Fruit fly (Drosophila melanogaster) whole organism, embryonic: ENCODE measurements around the gene papi.

ENCODE experiments used
- Adf1 ChIP-seq: fragments of 200-800 bp; sonication (Bioruptor generic); IDR thresholded peaks from 2 replicates; pipeline ENCODE4 v1.3.6; 2022; ENCODE audit warnings: missing biosample characterization, missing genetic modification characterization
- Aef1 ChIP-seq: fragments of 200-800 bp; sonication (Bioruptor generic); IDR thresholded peaks from 3 replicates; pipeline ENCODE4 v1.3.6; 2022; ENCODE audit warnings: missing biosample characterization, missing genetic modification characterization
- Antp ChIP-seq: fragments of 200-800 bp; sonication (Bioruptor generic); optimal IDR thresholded peaks from 3 replicates; lab custom pipeline; 2016; ENCODE audit warnings: missing biosample characterization, missing genetic modification characterization
- Bgb ChIP-seq: fragments of 200-800 bp; sonication (Bioruptor generic); IDR thresholded peaks from 2 replicates; pipeline ENCODE4 v1.3.6; 2022; ENCODE audit warnings: missing biosample characterization, missing genetic modification characterization; ENCODE audit not compliant: partially characterized antibody
- BtbVII ChIP-seq: fragments of 200-800 bp; sonication (Bioruptor generic); optimal IDR thresholded peaks from 3 replicates; lab custom pipeline; 2017; ENCODE audit warnings: missing biosample characterization, mild to moderate bottlenecking, missing genetic modification characterization
- CG10366 ChIP-seq: fragments of 200-800 bp; sonication (Bioruptor generic); IDR thresholded peaks from 2 replicates; pipeline ENCODE4 v1.3.6; 2022; ENCODE audit warnings: missing biosample characterization, missing genetic modification characterization
- CG10543 ChIP-seq: fragments of 200-800 bp; sonication (Bioruptor generic); optimal IDR thresholded peaks from 3 replicates; lab custom pipeline; 2017; ENCODE audit warnings: missing biosample characterization, mild to moderate bottlenecking, missing genetic modification characterization, moderate library complexity
- CG11247 ChIP-seq: fragments of 200-800 bp; sonication (Bioruptor generic); IDR thresholded peaks from 2 replicates; pipeline ENCODE4 v1.3.6; 2022; ENCODE audit warnings: missing biosample characterization, missing genetic modification characterization
- CG12219 ChIP-seq: fragments of 200-800 bp; sonication (Bioruptor generic); optimal IDR thresholded peaks from 3 replicates; lab custom pipeline; 2018; ENCODE audit warnings: missing biosample characterization, mild to moderate bottlenecking, missing genetic modification characterization
- CG12236 ChIP-seq: fragments of 200-800 bp; sonication (Bioruptor generic); optimal IDR thresholded peaks from 2 replicates; lab custom pipeline; 2016; ENCODE audit warnings: missing biosample characterization, missing genetic modification characterization
- CG13624 ChIP-seq: fragments of 200-800 bp; sonication (Bioruptor generic); optimal IDR thresholded peaks from 2 replicates; lab custom pipeline; 2016; ENCODE audit warnings: missing biosample characterization, missing genetic modification characterization
- CG14860 ChIP-seq: fragments of 200-800 bp; sonication (Bioruptor generic); IDR thresholded peaks from 3 replicates; pipeline ENCODE4 v1.3.6; 2022; ENCODE audit warnings: missing biosample characterization, missing genetic modification characterization; ENCODE audit not compliant: partially characterized antibody
- CG15696 ChIP-seq: fragments of 200-800 bp; sonication (Bioruptor generic); optimal IDR thresholded peaks from 2 replicates; lab custom pipeline; 2019; ENCODE audit warnings: missing biosample characterization, mild to moderate bottlenecking, missing genetic modification characterization, moderate library complexity
- CG16815 ChIP-seq: fragments of 200-800 bp; sonication (Bioruptor generic); optimal IDR thresholded peaks from 3 replicates; lab custom pipeline; 2017; ENCODE audit warnings: missing biosample characterization, mild to moderate bottlenecking, missing genetic modification characterization
- CG18262 ChIP-seq: fragments of 200-800 bp; optimal IDR thresholded peaks from 3 replicates; lab custom pipeline; 2019; ENCODE audit warnings: missing biosample characterization, mild to moderate bottlenecking, missing genetic modification characterization, moderate library complexity
- CG2202 ChIP-seq: fragments of 200-800 bp; sonication (Bioruptor generic); optimal IDR thresholded peaks from 2 replicates; lab custom pipeline; 2018; ENCODE audit warnings: missing biosample characterization, mild to moderate bottlenecking, missing genetic modification characterization
- CG2712 ChIP-seq: fragments of 200-800 bp; optimal IDR thresholded peaks from 3 replicates; lab custom pipeline; 2019; ENCODE audit warnings: missing biosample characterization, mild to moderate bottlenecking, missing genetic modification characterization, moderate library complexity
- CG30020 ChIP-seq: fragments of 200-800 bp; optimal IDR thresholded peaks from 2 replicates; lab custom pipeline; 2019; ENCODE audit warnings: missing biosample characterization, mild to moderate bottlenecking, missing genetic modification characterization, moderate library complexity
- CG31388 ChIP-seq: fragments of 200-800 bp; sonication (Bioruptor generic); optimal IDR thresholded peaks from 2 replicates; lab custom pipeline; 2016; ENCODE audit warnings: missing biosample characterization, missing genetic modification characterization
- CG4282 ChIP-seq: fragments of 200-800 bp; sonication (Bioruptor generic); optimal IDR thresholded peaks from 2 replicates; lab custom pipeline; 2016; ENCODE audit warnings: missing biosample characterization, missing genetic modification characterization
- CG4820 ChIP-seq: fragments of 200-800 bp; sonication (Bioruptor generic); optimal IDR thresholded peaks from 3 replicates; lab custom pipeline; 2016; ENCODE audit warnings: missing biosample characterization, missing genetic modification characterization
- CG7839 ChIP-seq: fragments of 200-800 bp; sonication (Bioruptor generic); optimal IDR thresholded peaks from 3 replicates; lab custom pipeline; 2018; ENCODE audit warnings: missing biosample characterization, mild to moderate bottlenecking, missing genetic modification characterization, moderate library complexity
- CG8765 ChIP-seq: fragments of 200-800 bp; sonication (Bioruptor generic); IDR thresholded peaks from 2 replicates; pipeline ENCODE4 v1.3.6; 2022; ENCODE audit warnings: missing biosample characterization, missing genetic modification characterization
- CG8944 ChIP-seq: fragments of 200-800 bp; sonication (Bioruptor generic); optimal IDR thresholded peaks from 3 replicates; lab custom pipeline; 2016; ENCODE audit warnings: missing biosample characterization, missing genetic modification characterization
- CG9437 ChIP-seq: fragments of 200-800 bp; sonication (Bioruptor generic); optimal IDR thresholded peaks from 2 replicates; lab custom pipeline; 2018; ENCODE audit warnings: missing biosample characterization, mild to moderate bottlenecking, missing genetic modification characterization
- Camta ChIP-seq: fragments of 200-800 bp; sonication (Bioruptor generic); optimal IDR thresholded peaks from 2 replicates; lab custom pipeline; 2016; ENCODE audit warnings: missing biosample characterization, missing genetic modification characterization
- D ChIP-seq, 2 experiments: fragments of 200-800 bp in 1 of 2; fragments of >200 bp in 1 of 2; sonication (Bioruptor generic) in 1 of 2; optimal IDR thresholded peaks; 2 replicates in 1 of 2; 3 replicates in 1 of 2; lab custom pipeline; 2017; ENCODE audit warnings: mild to moderate bottlenecking in 1 of 2, missing biosample characterization in 1 of 2, missing genetic modification characterization in 1 of 2, missing genetic modification reagents in 1 of 2
- Deaf1 ChIP-seq: fragments of 200-800 bp; optimal IDR thresholded peaks from 3 replicates; lab custom pipeline; 2019; ENCODE audit warnings: missing biosample characterization, mild to moderate bottlenecking, missing genetic modification characterization, moderate library complexity
- Dek ChIP-seq: fragments of 200-800 bp; sonication (Bioruptor generic); optimal IDR thresholded peaks from 3 replicates; lab custom pipeline; 2019; ENCODE audit warnings: missing biosample characterization, mild to moderate bottlenecking, missing genetic modification characterization, moderate library complexity
- Dp ChIP-seq: fragments of 200-800 bp; sonication (Bioruptor generic); optimal IDR thresholded peaks from 2 replicates; lab custom pipeline; 2018; ENCODE audit warnings: missing biosample characterization, mild to moderate bottlenecking, missing genetic modification characterization, moderate library complexity
- HLH3B ChIP-seq: fragments of 200-800 bp; sonication (Bioruptor generic); IDR thresholded peaks from 2 replicates; pipeline ENCODE4 v1.3.6; 2022; ENCODE audit warnings: missing biosample characterization, missing genetic modification characterization
- Hey ChIP-seq: fragments of 200-800 bp; sonication (Bioruptor generic); optimal IDR thresholded peaks from 3 replicates; lab custom pipeline; 2018; ENCODE audit warnings: missing biosample characterization, mild to moderate bottlenecking, missing genetic modification characterization
- Hr39 ChIP-seq: fragments of >200 bp; optimal IDR thresholded peaks from 2 replicates; lab custom pipeline; 2017
- Tbp ChIP-seq: fragments of >200 bp; optimal IDR thresholded peaks from 2 replicates; lab custom pipeline; 2018; ENCODE audit warnings: missing biosample characterization, missing genetic modification characterization
- Xrp1 ChIP-seq: fragments of 200-800 bp; sonication (Bioruptor generic); IDR thresholded peaks from 2 replicates; pipeline ENCODE4 v1.3.6; 2022; ENCODE audit warnings: missing biosample characterization, missing genetic modification characterization
- al ChIP-seq: fragments of 200-800 bp; sonication (Bioruptor generic); IDR thresholded peaks from 2 replicates; pipeline ENCODE4 v1.3.6; 2022; ENCODE audit warnings: missing biosample characterization, missing genetic modification characterization
- ash1 ChIP-seq: fragments of 200-800 bp; sonication (Bioruptor generic); optimal IDR thresholded peaks from 2 replicates; lab custom pipeline; 2018; ENCODE audit warnings: missing biosample characterization, mild to moderate bottlenecking, missing genetic modification characterization
- da ChIP-seq: fragments of 200-800 bp; sonication (Bioruptor generic); optimal IDR thresholded peaks from 2 replicates; lab custom pipeline; 2016; ENCODE audit warnings: missing biosample characterization, missing genetic modification characterization
- dpn ChIP-seq, 2 experiments: fragments of 200-800 bp; sonication (Bioruptor generic); optimal IDR thresholded peaks; 3 replicates each; lab custom pipeline; 2016; ENCODE audit warnings: missing biosample characterization in 2 of 2, missing genetic modification characterization in 2 of 2
- ewg ChIP-seq: fragments of 200-800 bp; sonication (Bioruptor generic); optimal IDR thresholded peaks from 3 replicates; lab custom pipeline; 2017; ENCODE audit warnings: mild to moderate bottlenecking, missing biosample characterization, missing genetic modification reagents, missing genetic modification characterization
- fu2 ChIP-seq: fragments of 200-800 bp; sonication (Bioruptor generic); optimal IDR thresholded peaks from 2 replicates; lab custom pipeline; 2016; ENCODE audit warnings: missing biosample characterization, missing genetic modification characterization
- gsb-n ChIP-seq: fragments of 200-800 bp; sonication (Bioruptor generic); optimal IDR thresholded peaks from 3 replicates; lab custom pipeline; 2018; ENCODE audit warnings: missing biosample characterization, mild to moderate bottlenecking, missing genetic modification characterization
- her ChIP-seq: fragments of 200-800 bp; sonication (Bioruptor generic); optimal IDR thresholded peaks from 2 replicates; lab custom pipeline; 2016; ENCODE audit warnings: missing biosample characterization, missing genetic modification characterization
- knrl ChIP-seq: fragments of 200-800 bp; sonication (Bioruptor generic); IDR thresholded peaks from 3 replicates; pipeline ENCODE4 v1.3.6; 2022; ENCODE audit warnings: missing biosample characterization, missing genetic modification characterization; ENCODE audit not compliant: partially characterized antibody
- mld ChIP-seq: fragments of 200-800 bp; sonication (Bioruptor generic); IDR thresholded peaks from 3 replicates; pipeline ENCODE4 v1.3.6; 2022; ENCODE audit warnings: missing biosample characterization, missing genetic modification characterization; ENCODE audit not compliant: partially characterized antibody
- oc ChIP-seq: fragments of 200-800 bp; sonication (Bioruptor generic); optimal IDR thresholded peaks from 2 replicates; lab custom pipeline; 2018; ENCODE audit warnings: missing biosample characterization, mild to moderate bottlenecking, missing genetic modification characterization, moderate library complexity
- seq ChIP-seq: fragments of 200-800 bp; sonication (Bioruptor generic); IDR thresholded peaks from 2 replicates; pipeline ENCODE4 v1.3.6; 2022; ENCODE audit warnings: missing biosample characterization, missing genetic modification characterization
- sug ChIP-seq: fragments of 200-800 bp; optimal IDR thresholded peaks from 2 replicates; lab custom pipeline; 2019; ENCODE audit warnings: missing biosample characterization, mild to moderate bottlenecking, missing genetic modification characterization, moderate library complexity
- tin ChIP-seq: fragments of 200-800 bp; sonication (Bioruptor generic); optimal IDR thresholded peaks from 3 replicates; lab custom pipeline; 2016; ENCODE audit warnings: missing biosample characterization, missing genetic modification characterization
- tna ChIP-seq: fragments of 200-800 bp; sonication (Bioruptor generic); IDR thresholded peaks from 2 replicates; pipeline ENCODE4 v1.3.6; 2022; ENCODE audit warnings: missing biosample characterization, missing genetic modification characterization; ENCODE audit not compliant: partially characterized antibody
- tx ChIP-seq: fragments of 200-800 bp; sonication (Bioruptor generic); optimal IDR thresholded peaks from 2 replicates; lab custom pipeline; 2016; ENCODE audit warnings: missing biosample characterization, missing genetic modification characterization

Gene papi

DNA sequence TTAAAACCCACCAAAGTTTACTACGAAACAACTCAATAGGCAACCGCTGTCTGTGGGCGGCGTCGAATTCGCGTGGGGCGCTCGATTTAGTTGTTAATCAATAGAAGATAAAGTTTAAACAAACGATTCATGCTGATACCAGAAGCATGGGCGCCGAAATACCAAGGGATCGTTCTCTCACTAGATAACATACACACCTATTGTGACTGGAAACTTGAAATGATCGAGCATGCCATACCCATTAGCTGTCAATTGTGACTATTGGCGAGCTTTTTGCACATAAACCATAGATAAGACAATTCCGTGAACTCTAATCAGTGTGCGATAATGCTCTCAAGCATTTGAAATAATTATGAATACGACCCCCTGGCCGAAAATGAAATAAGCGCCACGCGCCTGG lies 41.2 kb upstream of the papi start (continued):
- peak; percentile 45 for TF ChIP-seq Camta (GFP tag; lab: Kevin White, UChicago)
- TF ChIP-seq Bgb (GFP tag; lab: Robert Waterston, UW): no peak
- peak; percentile 65 for TF ChIP-seq CG8944 (GFP tag; lab: Kevin White, UChicago)
- TF ChIP-seq CG14860 (GFP tag; lab: Robert Waterston, UW): no peak
- TF ChIP-seq sug (tag; lab: Kevin White, UChicago): peak; percentile 99
- no peak for TF ChIP-seq mld (GFP tag; lab: Robert Waterston, UW)
- TF ChIP-seq BtbVII (GFP tag; lab: Kevin White, UChicago): peak; percentile 63
- 0 out of 2 replicates have a peak, but pooled peaks have one; percentile 6 for TF ChIP-seq CG8765 (GFP tag; lab: Robert Waterston, UW)
- TF ChIP-seq Hr39: no peak
- peak; percentile 81 for TF ChIP-seq HLH3B (GFP tag; lab: Robert Waterston, UW)
- peak; percentile 88 for TF ChIP-seq al (GFP tag; lab: Robert Waterston, UW)
- peak; percentile 44 for TF ChIP-seq CG11247 (GFP tag; lab: Robert Waterston, UW)
- no peak for TF ChIP-seq Dp
- TF ChIP-seq CG15696 (tag; lab: Kevin White, UChicago): peak; percentile 14
- peak; percentile 90 for TF ChIP-seq Antp (GFP tag; lab: Kevin White, UChicago)
- TF ChIP-seq Dek (tag; lab: Kevin White, UChicago): peak; percentile 63
- peak; percentile 55 for TF ChIP-seq oc (tag; lab: Kevin White, UChicago)
- TF ChIP-seq CG2202 (tag; lab: Kevin White, UChicago): no peak
- TF ChIP-seq CG18262: peak; percentile 46
- peak; percentile 12; the same call in 1 of the 2 replicates for TF ChIP-seq Adf1 (GFP tag; lab: Robert Waterston, UW)
- no peak for TF ChIP-seq tna (GFP tag; lab: Robert Waterston, UW)
- TF ChIP-seq tin (GFP tag; lab: Kevin White, UChicago): peak; percentile 28
- peak; percentile 63 for TF ChIP-seq Aef1 (GFP tag; lab: Robert Waterston, UW)
- peak; percentile 79 for TF ChIP-seq tx (GFP tag; lab: Kevin White, UChicago)
- TF ChIP-seq da (GFP tag; lab: Kevin White, UChicago): no peak
- TF ChIP-seq CG10543: peak; percentile 29
- no peak for TF ChIP-seq Tbp
- peak; percentile 78 to 85 for TF ChIP-seq dpn (GFP tag; optimal IDR thresholded peaks at IDR 0.05; lab: Kevin White, UChicago)
- no peak for TF ChIP-seq CG30020 (tag; lab: Kevin White, UChicago)
- peak; percentile 78 for TF ChIP-seq CG7839
- TF ChIP-seq CG16815 (GFP tag; lab: Kevin White, UChicago): peak; percentile 34
- peak; percentile 79 for TF ChIP-seq fu2 (GFP tag; lab: Kevin White, UChicago)
- peak; percentile 50; the same call in 1 of the 2 replicates for TF ChIP-seq seq (GFP tag; lab: Robert Waterston, UW)
- peak; percentile 16 for TF ChIP-seq Deaf1 (tag; lab: Kevin White, UChicago)
- TF ChIP-seq CG9437 (GFP tag; lab: Kevin White, UChicago): peak; percentile 33
- TF ChIP-seq ewg: peak; percentile 57
- TF ChIP-seq CG12219 (GFP tag; lab: Kevin White, UChicago): peak; percentile 71
- peak; percentile 2 for TF ChIP-seq CG31388 (GFP tag; lab: Kevin White, UChicago)
- peak; percentile 85 for TF ChIP-seq Hey (tag; lab: Kevin White, UChicago)
- peak; percentile 57 for TF ChIP-seq CG4282 (GFP tag; lab: Kevin White, UChicago)
- peak; percentile 56 for TF ChIP-seq Xrp1 (GFP tag; lab: Robert Waterston, UW)
- peak; percentile 56 for TF ChIP-seq CG13624
- no peak for TF ChIP-seq D (optimal IDR thresholded peaks at IDR 0.05; lab: Kevin White, UChicago)
- TF ChIP-seq D (GFP tag; optimal IDR thresholded peaks at IDR 0.05; lab: Kevin White, UChicago): no peak
- peak; percentile 80 for TF ChIP-seq her (GFP tag; lab: Kevin White, UChicago)
- TF ChIP-seq ash1: peak; percentile 30
- TF ChIP-seq CG12236 (GFP tag; lab: Kevin White, UChicago): peak; percentile 8
- TF ChIP-seq gsb-n (tag; lab: Kevin White, UChicago): peak; percentile 38
- TF ChIP-seq CG10366 (GFP tag; lab: Robert Waterston, UW): peak; percentile 69
- peak; percentile 81 for TF ChIP-seq CG2712 (tag; lab: Kevin White, UChicago)
- peak; percentile 61 for TF ChIP-seq CG4820 (GFP tag; lab: Kevin White, UChicago)
- TF ChIP-seq knrl: no peak
